Fruit fly (Drosophila melanogaster) whole organism, embryonic: ENCODE data around the gene NANS.

Experiments
- Awh ChIP-seq: fragments of 200-800 bp; sonication (Bioruptor generic); IDR thresholded peaks from 2 replicates; pipeline ENCODE4, ENCODE4 v1.3.6; 2022; ENCODE audit warnings: missing biosample characterization, missing genetic modification characterization
- CG10321 ChIP-seq: fragments of 200-800 bp; sonication (Bioruptor generic); IDR thresholded peaks from 2 replicates; pipeline ENCODE4 v1.3.6; 2022; ENCODE audit warnings: missing biosample characterization, missing genetic modification characterization
- CG12219 ChIP-seq: fragments of 200-800 bp; sonication (Bioruptor generic); optimal IDR thresholded peaks from 3 replicates; lab custom pipeline; 2018; ENCODE audit warnings: missing biosample characterization, mild to moderate bottlenecking, missing genetic modification characterization
- CG12299 ChIP-seq: fragments of 200-800 bp; sonication (Bioruptor generic); optimal IDR thresholded peaks from 2 replicates; lab custom pipeline; 2018; ENCODE audit warnings: missing biosample characterization, mild to moderate bottlenecking, missing genetic modification characterization
- CG15011 ChIP-seq: fragments of 200-800 bp; sonication (Bioruptor generic); optimal IDR thresholded peaks from 3 replicates; lab custom pipeline; 2018; ENCODE audit warnings: missing biosample characterization, mild to moderate bottlenecking, missing genetic modification characterization
- CG15601 ChIP-seq: fragments of 200-800 bp; sonication (Bioruptor generic); optimal IDR thresholded peaks from 3 replicates; lab custom pipeline; 2019; ENCODE audit warnings: missing biosample characterization, mild to moderate bottlenecking, missing genetic modification characterization, moderate library complexity
- CG1647 ChIP-seq: fragments of 200-800 bp; sonication (Bioruptor generic); optimal IDR thresholded peaks from 3 replicates; lab custom pipeline; 2016; ENCODE audit warnings: missing biosample characterization, missing genetic modification characterization
- CG16779 ChIP-seq: fragments of 200-800 bp; sonication (Bioruptor generic); IDR thresholded peaks from 2 replicates; pipeline ENCODE4 v1.3.6; 2022; ENCODE audit warnings: missing biosample characterization, missing genetic modification characterization
- CG16815 ChIP-seq: fragments of 200-800 bp; sonication (Bioruptor generic); optimal IDR thresholded peaks from 3 replicates; lab custom pipeline; 2017; ENCODE audit warnings: missing biosample characterization, mild to moderate bottlenecking, missing genetic modification characterization
- CG17361 ChIP-seq: fragments of 200-800 bp; sonication (Bioruptor generic); IDR thresholded peaks from 3 replicates; pipeline ENCODE4 v1.3.6; 2022; ENCODE audit warnings: missing biosample characterization, missing genetic modification characterization
- CG17385 ChIP-seq: fragments of 200-800 bp; sonication (Bioruptor generic); optimal IDR thresholded peaks from 3 replicates; lab custom pipeline; 2018; ENCODE audit warnings: missing biosample characterization, mild to moderate bottlenecking, missing genetic modification characterization
- CG32532 ChIP-seq: fragments of 200-800 bp; sonication (Bioruptor generic); IDR thresholded peaks from 2 replicates; pipeline ENCODE4 v1.3.6; 2022; ENCODE audit warnings: missing biosample characterization, missing genetic modification characterization
- CG3407 ChIP-seq: fragments of 200-800 bp; sonication (Bioruptor generic); optimal IDR thresholded peaks from 2 replicates; lab custom pipeline; 2018; ENCODE audit warnings: missing biosample characterization, mild to moderate bottlenecking, missing genetic modification characterization
- CG3995 ChIP-seq: fragments of 200-800 bp; sonication (Bioruptor generic); optimal IDR thresholded peaks from 3 replicates; lab custom pipeline; 2016; ENCODE audit warnings: missing biosample characterization, missing genetic modification characterization
- CG4282 ChIP-seq: fragments of 200-800 bp; sonication (Bioruptor generic); optimal IDR thresholded peaks from 2 replicates; lab custom pipeline; 2016; ENCODE audit warnings: missing biosample characterization, missing genetic modification characterization
- CG4404 ChIP-seq: fragments of 200-800 bp; sonication (Bioruptor generic); IDR thresholded peaks from 2 replicates; pipeline ENCODE4 v1.3.6; 2022; ENCODE audit warnings: missing biosample characterization, missing genetic modification characterization
- CG4617 ChIP-seq: fragments of 200-800 bp; sonication (Bioruptor generic); optimal IDR thresholded peaks from 3 replicates; lab custom pipeline; 2016; ENCODE audit warnings: missing biosample characterization, missing genetic modification characterization, borderline replicate concordance
- CG7357 ChIP-seq: fragments of 200-800 bp; sonication (Bioruptor generic); IDR thresholded peaks from 3 replicates; pipeline ENCODE4 v1.3.6; 2022; ENCODE audit warnings: missing biosample characterization, missing genetic modification characterization
- CG7839 ChIP-seq: fragments of 200-800 bp; sonication (Bioruptor generic); optimal IDR thresholded peaks from 3 replicates; lab custom pipeline; 2018; ENCODE audit warnings: missing biosample characterization, mild to moderate bottlenecking, missing genetic modification characterization, moderate library complexity
- CG7987 ChIP-seq: fragments of 200-800 bp; sonication (Bioruptor generic); optimal IDR thresholded peaks from 2 replicates; lab custom pipeline; 2018; ENCODE audit warnings: missing biosample characterization, mild to moderate bottlenecking, missing genetic modification characterization, moderate library complexity
- CG8281 ChIP-seq: fragments of 200-800 bp; sonication (Bioruptor generic); optimal IDR thresholded peaks from 2 replicates; lab custom pipeline; 2018; ENCODE audit warnings: missing biosample characterization, mild to moderate bottlenecking, missing genetic modification characterization, moderate library complexity
- CG8359 ChIP-seq: fragments of 200-800 bp; sonication (Bioruptor generic); optimal IDR thresholded peaks from 2 replicates; lab custom pipeline; 2017; ENCODE audit warnings: missing biosample characterization, mild to moderate bottlenecking, missing genetic modification characterization, borderline replicate concordance
- CG9876 ChIP-seq: fragments of 200-800 bp; sonication (Bioruptor generic); optimal IDR thresholded peaks from 2 replicates; lab custom pipeline; 2016; ENCODE audit warnings: missing biosample characterization, missing genetic modification characterization
- CkIIα-i1 ChIP-seq: fragments of 200-800 bp; sonication (Bioruptor generic); IDR thresholded peaks from 2 replicates; pipeline ENCODE4 v1.3.6; 2022; ENCODE audit warnings: missing biosample characterization, missing genetic modification characterization
- D19B ChIP-seq: fragments of 200-800 bp; sonication (Bioruptor generic); optimal IDR thresholded peaks from 2 replicates; lab custom pipeline; 2017; ENCODE audit warnings: missing biosample characterization, mild to moderate bottlenecking, missing genetic modification characterization
- Dad ChIP-seq: fragments of 200-800 bp; sonication (Bioruptor generic); optimal IDR thresholded peaks from 3 replicates; lab custom pipeline; 2016; ENCODE audit warnings: missing biosample characterization, missing genetic modification characterization
- E2f1 ChIP-seq: fragments of 200-800 bp; sonication (Bioruptor generic); IDR thresholded peaks from 2 replicates; pipeline ENCODE4 v1.3.6; 2022; ENCODE audit warnings: missing biosample characterization, missing genetic modification characterization
- E2f2 ChIP-seq: fragments of 200-800 bp; sonication (Bioruptor generic); IDR thresholded peaks from 2 replicates; pipeline ENCODE4 v1.3.6; 2022; ENCODE audit warnings: missing biosample characterization, missing genetic modification characterization
- Ets65A ChIP-seq: fragments of 200-800 bp; sonication (Bioruptor generic); peaks from one replicate; lab custom pipeline; 2016; ENCODE audit warnings: missing biosample characterization, missing genetic modification characterization
- Gug ChIP-seq: fragments of 200-800 bp; sonication (Bioruptor generic); IDR thresholded peaks from 4 replicates; pipeline ENCODE4 v1.3.6; 2022; ENCODE audit warnings: missing biosample characterization, missing genetic modification characterization
- HmgZ ChIP-seq: fragments of 200-800 bp; sonication (Bioruptor generic); optimal IDR thresholded peaks from 2 replicates; lab custom pipeline; 2018; ENCODE audit warnings: missing biosample characterization, mild to moderate bottlenecking, missing genetic modification characterization
- Hmx ChIP-seq: fragments of 200-800 bp; sonication (Bioruptor generic); optimal IDR thresholded peaks from 2 replicates; lab custom pipeline; 2016; ENCODE audit warnings: missing biosample characterization, missing genetic modification characterization
- NfI ChIP-seq: fragments of 200-800 bp; sonication (Bioruptor generic); optimal IDR thresholded peaks from 3 replicates; lab custom pipeline; 2018; ENCODE audit warnings: missing biosample characterization, mild to moderate bottlenecking, missing genetic modification characterization, moderate library complexity
- ase ChIP-seq: fragments of 200-800 bp; sonication (Bioruptor generic); IDR thresholded peaks from 3 replicates; pipeline ENCODE4 v1.3.6; 2022; ENCODE audit warnings: missing biosample characterization, missing genetic modification characterization
- ato ChIP-seq: fragments of 200-800 bp; sonication (Bioruptor generic); IDR thresholded peaks from 2 replicates; pipeline ENCODE4 v1.3.6; 2022; ENCODE audit warnings: missing biosample characterization, missing genetic modification characterization; ENCODE audit not compliant: partially characterized antibody
- bab2 ChIP-seq: fragments of 200-800 bp; sonication (Bioruptor generic); optimal IDR thresholded peaks from 2 replicates; lab custom pipeline; 2016; ENCODE audit warnings: missing biosample characterization, missing genetic modification characterization
- bcd ChIP-seq: fragments of 200-800 bp; sonication (Bioruptor generic); optimal IDR thresholded peaks from 2 replicates; lab custom pipeline; 2017; ENCODE audit warnings: missing biosample characterization, mild to moderate bottlenecking, missing genetic modification characterization
- emc ChIP-seq: fragments of 200-800 bp; sonication (Bioruptor generic); optimal IDR thresholded peaks from 2 replicates; lab custom pipeline; 2016; ENCODE audit warnings: missing biosample characterization, missing genetic modification characterization
- en ChIP-seq: fragments of 200-800 bp; sonication (Bioruptor generic); optimal IDR thresholded peaks from 2 replicates; lab custom pipeline; 2016; ENCODE audit warnings: missing biosample characterization, missing genetic modification characterization
- fd64A ChIP-seq: fragments of 200-800 bp; sonication (Bioruptor generic); optimal IDR thresholded peaks from 3 replicates; lab custom pipeline; 2018; ENCODE audit warnings: missing biosample characterization, mild to moderate bottlenecking, missing genetic modification characterization
- fru ChIP-seq: fragments of >200 bp; optimal IDR thresholded peaks from 2 replicates; lab custom pipeline; 2017
- gem ChIP-seq: fragments of 200-800 bp; sonication (Bioruptor generic); optimal IDR thresholded peaks from 2 replicates; lab custom pipeline; 2019; ENCODE audit warnings: missing biosample characterization, mild to moderate bottlenecking, missing genetic modification characterization, moderate library complexity
- jing ChIP-seq: fragments of 200-800 bp; sonication (Bioruptor generic); optimal IDR thresholded peaks from 2 replicates; lab custom pipeline; 2018; ENCODE audit warnings: missing biosample characterization, mild to moderate bottlenecking, missing genetic modification characterization
- lbe ChIP-seq: fragments of 200-800 bp; sonication (Bioruptor generic); optimal IDR thresholded peaks from 2 replicates; lab custom pipeline; 2016; ENCODE audit warnings: missing biosample characterization, mild to moderate bottlenecking, missing genetic modification characterization
- nerfin-2 ChIP-seq: fragments of 200-800 bp; sonication (Bioruptor generic); IDR thresholded peaks from 2 replicates; pipeline ENCODE4 v1.3.6; 2022; ENCODE audit warnings: missing biosample characterization, missing genetic modification characterization; ENCODE audit not compliant: partially characterized antibody
- pum ChIP-seq: fragments of 200-800 bp; sonication (Bioruptor generic); optimal IDR thresholded peaks from 2 replicates; lab custom pipeline; 2016; ENCODE audit warnings: missing biosample characterization, missing genetic modification characterization
- repo ChIP-seq: fragments of 200-800 bp; sonication (Bioruptor generic); optimal IDR thresholded peaks from 2 replicates; lab custom pipeline; 2016; ENCODE audit warnings: missing biosample characterization, missing genetic modification characterization
- shn ChIP-seq: fragments of 200-800 bp; sonication (Bioruptor generic); optimal IDR thresholded peaks from 3 replicates; lab custom pipeline; 2016; ENCODE audit warnings: missing biosample characterization, missing genetic modification characterization
- stwl ChIP-seq: fragments of 200-800 bp; sonication (Bioruptor generic); optimal IDR thresholded peaks from 3 replicates; lab custom pipeline; 2018; ENCODE audit warnings: missing biosample characterization, mild to moderate bottlenecking, missing genetic modification characterization, moderate library complexity
- tio ChIP-seq: fragments of 200-800 bp; sonication (Bioruptor generic); optimal IDR thresholded peaks from 2 replicates; lab custom pipeline; 2017; ENCODE audit warnings: missing biosample characterization, missing genetic modification characterization, inconsistent platforms
- toy ChIP-seq: fragments of 200-800 bp; sonication (Bioruptor generic); IDR thresholded peaks from 2 replicates; pipeline ENCODE4 v1.3.6; 2022; ENCODE audit warnings: missing biosample characterization, missing genetic modification characterization
- vfl ChIP-seq: fragments of 200-800 bp; sonication (Bioruptor generic); optimal IDR thresholded peaks from 2 replicates; lab custom pipeline; 2016; ENCODE audit warnings: missing biosample characterization, missing genetic modification characterization

The NANS gene

dm6 chr3R:12401672-12402296, 24.6 kb upstream of the NANS start, which contains the start of gene DNAlig3 (continued):
- no peak for TF ChIP-seq Awh (GFP tag; lab: Robert Waterston, UW)
- no peak for TF ChIP-seq toy
- no peak for TF ChIP-seq fd64A (GFP tag; lab: Kevin White, UChicago)
- no peak for TF ChIP-seq Dad (GFP tag; lab: Kevin White, UChicago)
- no peak for TF ChIP-seq CG3995 (GFP tag; lab: Kevin White, UChicago)
- no peak for TF ChIP-seq CG4404 (GFP tag; lab: Robert Waterston, UW)
- no peak for TF ChIP-seq shn
- no peak for TF ChIP-seq CG7357 (GFP tag; lab: Robert Waterston, UW)
- TF ChIP-seq CG15011 (GFP tag; lab: Kevin White, UChicago) = no peak
- TF ChIP-seq gem (tag; lab: Kevin White, UChicago) = no peak
- no peak for TF ChIP-seq CG16779 (GFP tag; lab: Robert Waterston, UW)
- TF ChIP-seq E2f2 (GFP tag; lab: Robert Waterston, UW) = peak; percentile 89
- no peak for TF ChIP-seq bab2
- no peak for TF ChIP-seq repo (GFP tag; lab: Kevin White, UChicago)
- no peak for TF ChIP-seq emc (GFP tag; lab: Kevin White, UChicago)
- no peak for TF ChIP-seq CG17361 (GFP tag; lab: Robert Waterston, UW)
- no peak for TF ChIP-seq fru (lab: Kevin White, UChicago)
- no peak for TF ChIP-seq CG10321
- TF ChIP-seq CG1647 (GFP tag; lab: Kevin White, UChicago) = no peak
- no peak for TF ChIP-seq jing
- TF ChIP-seq lbe = no peak
- TF ChIP-seq CG32532 (GFP tag; lab: Robert Waterston, UW) = no peak
- no peak for TF ChIP-seq CG15601 (tag; lab: Kevin White, UChicago)
- TF ChIP-seq Gug = no peak
- TF ChIP-seq CG4617 = peak; percentile 2
- TF ChIP-seq nerfin-2 (GFP tag; lab: Robert Waterston, UW) = no peak
- TF ChIP-seq CG17385 (GFP tag; lab: Kevin White, UChicago) = no peak
- TF ChIP-seq stwl (tag; lab: Kevin White, UChicago) = peak; percentile 64
- no peak for TF ChIP-seq CG7987 (GFP tag; lab: Kevin White, UChicago)
- no peak for TF ChIP-seq en
- no peak for TF ChIP-seq D19B (GFP tag; lab: Kevin White, UChicago)
- TF ChIP-seq tio (GFP tag; lab: Kevin White, UChicago) = no peak
- no peak for TF ChIP-seq NfI (GFP tag; lab: Kevin White, UChicago)
- no peak for TF ChIP-seq pum (GFP tag; lab: Kevin White, UChicago)
- no peak for TF ChIP-seq CG8281 (tag; lab: Kevin White, UChicago)
- no peak for TF ChIP-seq CG4282 (GFP tag; lab: Kevin White, UChicago)
- TF ChIP-seq HmgZ (tag; lab: Kevin White, UChicago) = no peak
- no peak for TF ChIP-seq CG7839
- no peak for TF ChIP-seq ase (GFP tag; lab: Robert Waterston, UW)
- TF ChIP-seq E2f1 (GFP tag; lab: Robert Waterston, UW) = no peak
- TF ChIP-seq CG12219 (GFP tag; lab: Kevin White, UChicago) = no peak
- no peak for TF ChIP-seq Ets65A (GFP tag; lab: Kevin White, UChicago)
- TF ChIP-seq CG12299 = no peak
- TF ChIP-seq bcd (GFP tag; lab: Kevin White, UChicago) = no peak
- TF ChIP-seq ato (GFP tag; lab: Robert Waterston, UW) = no peak
- TF ChIP-seq vfl (GFP tag; lab: Kevin White, UChicago) = no peak
- no peak for TF ChIP-seq Hmx (GFP tag; lab: Kevin White, UChicago)
- no peak for TF ChIP-seq CG8359
- no peak for TF ChIP-seq CG16815 (GFP tag; lab: Kevin White, UChicago)
- no peak for TF ChIP-seq CG9876 (GFP tag; lab: Kevin White, UChicago)
- no peak for TF ChIP-seq CG3407 (GFP tag; lab: Kevin White, UChicago)
- TF ChIP-seq CkIIα-i1 (GFP tag; lab: Robert Waterston, UW) = no peak
